Worm (Caenorhabditis elegans) whole organism, L4 larva: ENCODE measurements around the gene sup-18.

Experiments
- D1046.2 ChIP-seq: fragments of 200-800 bp; sonication (Bioruptor generic); IDR thresholded peaks from 2 replicates; pipeline ENCODE4 v1.3.6; 2022; ENCODE audit warnings: missing genetic modification characterization, missing compliant biosample characterization
- aha-1 ChIP-seq: fragments of 150-350 bp; peaks from one replicate; lab custom pipeline; 2014; ENCODE audit warnings: missing biosample characterization, missing genetic modification characterization
- egl-43 ChIP-seq: fragments of 200-800 bp; sonication (Bioruptor generic); IDR thresholded peaks from 2 replicates; pipeline ENCODE4 v1.3.6; 2022; ENCODE audit warnings: missing genetic modification reagents, missing genetic modification characterization, missing compliant biosample characterization
- fkh-10 ChIP-seq: fragments of 150-350 bp; optimal IDR thresholded peaks from 2 replicates; lab custom pipeline; 2014; ENCODE audit warnings: missing biosample characterization, missing genetic modification reagents, missing genetic modification characterization
- mep-1 ChIP-seq: fragments of 150-350 bp; sonication (generic microtip); optimal IDR thresholded peaks from 3 replicates; lab custom pipeline; 2014; ENCODE audit warnings: missing biosample characterization, missing genetic modification characterization
- ztf-11 ChIP-seq: fragments of 150-350 bp; optimal IDR thresholded peaks from 2 replicates; lab custom pipeline; 2014; ENCODE audit warnings: missing biosample characterization, missing genetic modification characterization

- TF ChIP-seq D1046.2 (no peak), ztf-11 (tag; lab: Kevin White, UChicago) (no peak), aha-1 (tag; lab: Kevin White, UChicago) (no peak), mep-1 (no peak), fkh-10 (GFP tag; lab: Kevin White, UChicago) (no peak), egl-43 (GFP tag; lab: Robert Waterston, UW) (no peak)
These were observed 22.0 kb upstream of the sup-18 start, which contains the start of gene best-24 for ce11 chrIII:7900733-7901132.
